Worm (Caenorhabditis elegans): ENCODE measurements around the gene C07A12.18.

DNA sequence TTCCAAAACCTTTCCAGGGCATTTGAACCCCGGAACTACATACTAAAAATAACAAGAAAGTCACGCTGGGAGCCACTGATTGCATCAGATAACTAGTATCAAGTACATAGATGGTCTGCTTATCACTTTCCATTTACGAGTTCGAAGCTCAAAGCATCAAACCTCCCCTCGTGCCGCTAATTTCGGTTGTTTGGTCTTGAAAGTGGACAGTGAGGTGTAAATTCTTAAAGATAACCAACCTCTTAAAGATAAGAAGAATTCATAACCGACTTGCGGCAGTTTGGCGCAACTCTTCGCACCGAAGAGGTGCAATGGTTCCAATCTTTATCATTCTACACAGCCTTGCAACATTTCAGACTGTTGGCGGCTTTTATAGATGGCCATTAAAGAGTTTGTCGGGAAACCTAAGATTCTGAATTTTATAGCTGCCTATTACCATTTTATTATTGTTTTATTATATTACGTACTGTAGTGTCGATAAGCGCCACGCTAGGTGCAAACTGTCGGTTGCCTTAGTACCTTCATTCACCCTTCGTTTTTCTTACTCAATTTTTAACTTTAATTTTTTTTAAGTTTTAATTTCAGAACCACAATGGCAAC, 15.1 kb upstream of the C07A12.18 start, which contains the start of gene amt-4:
- TF ChIP-seq flt-1 (GFP tag; IDR thresholded peaks at IDR 0.05) (no peak), ztf-23 (GFP tag; IDR thresholded peaks at IDR 0.05) (no peak)

Data from whole organism, midembryonic.